Worm (Caenorhabditis elegans) whole organism, L1 larva: ENCODE results near the gene C25F9.8.

Experiments
- C34B4.2 ChIP-seq: sonication (generic microtip); optimal IDR thresholded peaks from 2 replicates; lab custom pipeline; 2017; ENCODE audit warnings: mild to moderate bottlenecking, missing genetic modification characterization, missing compliant biosample characterization
- F16B12.6 ChIP-seq: fragments of 150-350 bp; optimal IDR thresholded peaks from 2 replicates; lab custom pipeline; 2014; ENCODE audit warnings: missing biosample characterization, missing genetic modification characterization
- aha-1 ChIP-seq: fragments of 150-350 bp; optimal IDR thresholded peaks from 2 replicates; lab custom pipeline; 2014; ENCODE audit warnings: missing biosample characterization, missing genetic modification characterization
- ama-1 ChIP-seq: fragments of 150-350 bp; optimal IDR thresholded peaks from 2 replicates; lab custom pipeline; 2014
- ces-1 ChIP-seq: fragments of 150-350 bp; optimal IDR thresholded peaks from 2 replicates; lab custom pipeline; 2014; ENCODE audit warnings: missing biosample characterization, missing genetic modification reagents, missing genetic modification characterization
- dpl-1 ChIP-seq, 3 experiments: fragments of 150-350 bp in 2 of 3; sonication (generic microtip) in 1 of 3; optimal IDR thresholded peaks; 2 replicates each; lab custom pipeline; 2014 to 2017; ENCODE audit warnings: missing biosample characterization in 3 of 3, missing genetic modification characterization in 3 of 3, missing genetic modification reagents in 3 of 3
- efl-1 ChIP-seq, 4 experiments: fragments of 150-350 bp; optimal IDR thresholded peaks in 3 of 4; peaks in 1 of 4; 1 replicate in 1 of 4; 2 replicates in 3 of 4; lab custom pipeline; 2014; ENCODE audit warnings: missing biosample characterization in 2 of 4, missing genetic modification characterization in 2 of 4, missing genetic modification reagents in 2 of 4
- hlh-17 ChIP-seq: fragments of 200-800 bp; sonication (Bioruptor generic); optimal IDR thresholded peaks from 2 replicates; lab custom pipeline; 2018; ENCODE audit warnings: missing genetic modification characterization, mild to moderate bottlenecking, missing compliant biosample characterization, moderate library complexity, borderline replicate concordance
- hlh-4 ChIP-seq: sonication (generic microtip); optimal IDR thresholded peaks from 2 replicates; lab custom pipeline; 2016; ENCODE audit warnings: mild to moderate bottlenecking, missing genetic modification characterization, missing compliant biosample characterization
- hpl-2 ChIP-seq: fragments of 150-350 bp; optimal IDR thresholded peaks from 2 replicates; lab custom pipeline; 2014; ENCODE audit warnings: missing biosample characterization, missing genetic modification reagents, missing genetic modification characterization
- jun-1 ChIP-seq: fragments of 150-350 bp; optimal IDR thresholded peaks from 2 replicates; lab custom pipeline; 2014; ENCODE audit warnings: missing biosample characterization, missing genetic modification reagents, missing genetic modification characterization
- lin-13 ChIP-seq: fragments of 150-350 bp; optimal IDR thresholded peaks from 2 replicates; lab custom pipeline; 2014; ENCODE audit warnings: missing biosample characterization, missing genetic modification reagents, missing genetic modification characterization
- lin-14 ChIP-seq: fragments of 200-800 bp; sonication (Bioruptor generic); optimal IDR thresholded peaks from 2 replicates; lab custom pipeline; 2018; ENCODE audit warnings: mild to moderate bottlenecking, missing genetic modification characterization, moderate library complexity, missing compliant biosample characterization
- lin-15B ChIP-seq: fragments of 150-350 bp; sonication (generic microtip); optimal IDR thresholded peaks from 3 replicates; lab custom pipeline; 2014; ENCODE audit warnings: missing biosample characterization, missing genetic modification characterization
- lin-35 ChIP-seq, 2 experiments: fragments of 150-350 bp; optimal IDR thresholded peaks; 2 replicates each; lab custom pipeline; 2014; ENCODE audit warnings: missing biosample characterization in 2 of 2, missing genetic modification characterization in 2 of 2, missing genetic modification reagents in 2 of 2
- mab-9 ChIP-seq: fragments of 200-800 bp; sonication (Bioruptor generic); IDR thresholded peaks from 2 replicates; pipeline ENCODE4 v1.3.6; 2022; ENCODE audit warnings: missing genetic modification reagents, missing genetic modification characterization, missing compliant biosample characterization
- mdl-1 ChIP-seq, 2 experiments: fragments of 150-350 bp; optimal IDR thresholded peaks; 2 replicates each; lab custom pipeline; 2014 to 2017; ENCODE audit warnings: missing biosample characterization in 2 of 2, missing genetic modification characterization in 2 of 2, inconsistent platforms in 1 of 2
- mef-2 ChIP-seq: fragments of 150-350 bp; optimal IDR thresholded peaks from 2 replicates; lab custom pipeline; 2014; ENCODE audit warnings: missing biosample characterization, missing genetic modification characterization
- mep-1 ChIP-seq: fragments of 150-350 bp; optimal IDR thresholded peaks from 2 replicates; lab custom pipeline; 2014; ENCODE audit warnings: missing biosample characterization, missing genetic modification characterization
- nhr-12 ChIP-seq: sonication (generic microtip); optimal IDR thresholded peaks from 2 replicates; lab custom pipeline; 2017; ENCODE audit warnings: missing biosample characterization, missing genetic modification characterization
- nhr-19 ChIP-seq: fragments of 200-800 bp; sonication (Bioruptor generic); conservative IDR thresholded peaks from 2 replicates; pipeline ENCODE4 v1.3.6; 2022; ENCODE audit warnings: missing genetic modification characterization, missing compliant biosample characterization
- nhr-71 ChIP-seq: sonication (generic microtip); optimal IDR thresholded peaks from 2 replicates; lab custom pipeline; 2016; ENCODE audit warnings: mild to moderate bottlenecking, missing genetic modification characterization, moderate library complexity, missing compliant biosample characterization
- nhr-84 ChIP-seq: sonication (generic microtip); optimal IDR thresholded peaks from 2 replicates; lab custom pipeline; 2017; ENCODE audit warnings: missing biosample characterization, missing genetic modification characterization
- pag-3 ChIP-seq: sonication (generic microtip); optimal IDR thresholded peaks from 2 replicates; lab custom pipeline; 2017; ENCODE audit warnings: missing genetic modification characterization, mild to moderate bottlenecking, missing compliant biosample characterization, antibody characterized with exemption, borderline replicate concordance; ENCODE audit not compliant: insufficient read depth
- pqm-1 ChIP-seq: sonication (generic microtip); optimal IDR thresholded peaks from 3 replicates; lab custom pipeline; 2017; ENCODE audit warnings: missing biosample characterization, missing genetic modification characterization
- rnt-1 ChIP-seq: sonication (generic microtip); optimal IDR thresholded peaks from 2 replicates; lab custom pipeline; 2016; ENCODE audit warnings: mild to moderate bottlenecking, missing genetic modification characterization, moderate library complexity, missing compliant biosample characterization
- snpc-4 ChIP-seq: fragments of 150-350 bp; optimal IDR thresholded peaks from 2 replicates; lab custom pipeline; 2014; ENCODE audit warnings: missing biosample characterization, missing genetic modification characterization
- sox-4 ChIP-seq: sonication (generic microtip); optimal IDR thresholded peaks from 2 replicates; lab custom pipeline; 2016; ENCODE audit warnings: missing genetic modification characterization, missing compliant biosample characterization
- swsn-7 ChIP-seq: sonication (generic microtip); optimal IDR thresholded peaks from 2 replicates; lab custom pipeline; 2016; ENCODE audit warnings: missing genetic modification characterization, missing compliant biosample characterization
- tbx-2 ChIP-seq: sonication (generic microtip); optimal IDR thresholded peaks from 2 replicates; lab custom pipeline; 2016; ENCODE audit warnings: missing genetic modification characterization, missing compliant biosample characterization
- tlp-1 ChIP-seq: fragments of 150-350 bp; optimal IDR thresholded peaks from 2 replicates; lab custom pipeline; 2014; ENCODE audit warnings: missing biosample characterization, missing genetic modification characterization
- unc-130 ChIP-seq: fragments of 150-350 bp; optimal IDR thresholded peaks from 2 replicates; lab custom pipeline; 2017; ENCODE audit warnings: missing biosample characterization, missing genetic modification characterization, inconsistent platforms
- unc-30 ChIP-seq: sonication (generic microtip); optimal IDR thresholded peaks from 2 replicates; lab custom pipeline; 2017; ENCODE audit warnings: missing biosample characterization, missing genetic modification characterization
- unc-62 ChIP-seq: fragments of 150-350 bp; optimal IDR thresholded peaks from 2 replicates; lab custom pipeline; 2014; ENCODE audit warnings: missing biosample characterization, missing genetic modification reagents, missing genetic modification characterization
- ztf-11 ChIP-seq, 2 experiments: sonication (generic microtip); optimal IDR thresholded peaks; 2 replicates each; lab custom pipeline; 2016 to 2017; ENCODE audit warnings: missing genetic modification characterization in 2 of 2, missing biosample characterization in 1 of 2, missing compliant biosample characterization in 1 of 2

C25F9.8 gene

DNA sequence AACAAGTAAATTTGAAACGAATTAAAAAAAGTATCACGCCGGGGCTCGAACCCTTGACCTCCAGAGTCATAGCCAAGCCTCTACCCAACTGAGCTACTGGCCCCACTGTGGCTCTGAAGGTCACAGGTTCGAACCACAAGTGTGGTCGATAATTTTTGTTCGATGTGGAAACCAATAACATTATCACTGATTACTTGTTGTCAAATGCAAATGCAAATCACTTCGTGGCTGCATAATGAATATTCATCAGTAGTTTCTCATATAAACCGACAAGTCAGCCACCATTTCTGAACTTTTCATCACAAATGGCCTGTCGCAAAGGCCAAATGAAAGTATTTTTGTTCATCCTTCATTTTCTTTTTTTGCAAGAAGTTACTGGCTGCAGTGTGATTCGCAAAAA is at the start of gene C25F9.8:
TSS of gene C25F9.8 (plus strand) at position 301 of the 400 bp plus-strand sequence.
- TF ChIP-seq efl-1 (optimal IDR thresholded peaks at IDR 0.05; lab: Kevin White, UChicago): no peak
- peak in 1 of 2 experiments; percentile 62 for TF ChIP-seq efl-1 (GFP tag; optimal IDR thresholded peaks at IDR 0.05 in 1 of 2; lab: Kevin White, UChicago)
- no peak for TF ChIP-seq unc-30 (tag; lab: Kevin White, UChicago)

DNA sequence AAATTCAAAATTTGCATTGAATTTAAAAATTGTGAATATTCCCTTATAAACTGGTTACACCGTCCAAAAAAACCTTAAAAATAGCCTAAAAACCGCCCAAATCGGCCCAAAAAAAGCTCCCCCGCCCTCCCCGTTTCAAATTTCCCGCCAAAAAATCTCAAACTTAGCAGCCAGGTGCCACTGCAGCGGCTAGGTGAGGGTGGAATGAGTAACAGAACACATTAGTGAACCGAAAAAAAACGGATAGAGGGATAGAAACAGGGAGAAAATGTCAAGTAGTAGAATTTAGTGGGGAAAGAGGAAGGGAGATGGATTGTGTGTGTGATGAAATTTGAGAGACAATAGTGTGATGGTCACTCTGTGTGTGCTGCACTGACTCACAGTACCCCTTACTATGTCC is 42.9 kb upstream of the C25F9.8 start:
- no peak for TF ChIP-seq mef-2 (tag; lab: Kevin White, UChicago)
- peak; percentile 29 for TF ChIP-seq mep-1
- no peak for TF ChIP-seq nhr-12
- peak in 1 of 2 experiments; percentile 37 for TF ChIP-seq efl-1 (optimal IDR thresholded peaks at IDR 0.05; lab: Kevin White, UChicago)
- TF ChIP-seq efl-1 (GFP tag; optimal IDR thresholded peaks at IDR 0.05 in 1 of 2; lab: Kevin White, UChicago): peak; percentile 48 to 93
- TF ChIP-seq dpl-1 (GFP tag; optimal IDR thresholded peaks at IDR 0.05; lab: Kevin White, UChicago): peak in 2 of 3 experiments; percentile 41 to 53
- TF ChIP-seq ces-1 (GFP tag; lab: Kevin White, UChicago): no peak
- peak in 1 of 2 experiments; percentile 6 for TF ChIP-seq mdl-1 (tag; optimal IDR thresholded peaks at IDR 0.05; lab: Kevin White, UChicago)
- peak; percentile 79 for TF ChIP-seq lin-14 (GFP tag; lab: Kevin White, UChicago)
- TF ChIP-seq rnt-1 (tag; lab: Kevin White, UChicago): peak; percentile 38
- TF ChIP-seq C34B4.2 (tag; lab: Kevin White, UChicago): no peak
- peak; percentile 61 for TF ChIP-seq pag-3 (tag; lab: Kevin White, UChicago)

DNA sequence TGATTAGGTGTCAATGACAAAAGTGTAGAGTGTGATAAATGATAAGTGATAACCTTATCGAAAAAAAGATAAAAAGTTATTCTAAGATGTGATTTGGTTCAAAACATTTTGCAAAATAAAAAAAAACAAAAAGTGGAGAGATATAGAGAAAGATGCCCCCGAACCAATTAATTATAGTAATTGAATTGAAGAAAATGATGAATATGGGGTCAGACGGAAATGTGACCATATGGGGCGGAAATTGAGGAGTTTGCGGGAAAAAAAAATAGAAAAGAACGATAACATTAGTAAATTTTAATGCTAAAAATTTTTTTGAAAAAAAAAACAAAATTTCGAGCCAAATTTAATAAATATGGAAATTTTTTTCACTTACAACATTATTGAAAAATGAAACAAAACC is 40.3 kb upstream of the C25F9.8 start:
- TF ChIP-seq lin-35 (GFP tag; optimal IDR thresholded peaks at IDR 0.05; lab: Kevin White, UChicago): no peak
- no peak for TF ChIP-seq efl-1 (optimal IDR thresholded peaks at IDR 0.05; lab: Kevin White, UChicago)
- peak in 1 of 2 experiments; percentile 30 for TF ChIP-seq efl-1 (GFP tag; optimal IDR thresholded peaks at IDR 0.05 in 1 of 2; lab: Kevin White, UChicago)

DNA sequence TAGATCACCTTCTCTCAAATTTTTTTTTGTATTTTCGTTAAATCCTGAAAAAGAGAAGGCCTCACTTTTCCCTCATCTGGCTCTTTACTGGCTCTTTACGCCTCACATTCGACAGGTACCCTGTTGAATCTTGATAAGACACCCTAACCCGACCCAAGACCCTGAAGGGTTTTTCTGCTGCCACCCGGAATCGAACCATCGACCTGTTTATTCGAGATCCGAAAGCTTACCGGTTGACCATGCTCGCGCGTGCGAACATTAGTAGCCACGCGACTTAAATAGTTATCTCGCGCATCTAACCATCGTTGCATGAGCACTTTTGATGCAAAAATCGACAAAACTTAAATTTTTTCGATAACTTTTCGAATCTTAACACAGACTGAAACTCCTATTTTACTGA is 39.6 kb upstream of the C25F9.8 start:
- TF ChIP-seq nhr-84 (tag; lab: Kevin White, UChicago) (no peak), unc-62 (GFP tag; lab: Kevin White, UChicago) (no peak), hlh-4 (no peak), efl-1 (optimal IDR thresholded peaks at IDR 0.05; lab: Kevin White, UChicago) (no peak), efl-1 (GFP tag; optimal IDR thresholded peaks at IDR 0.05 in 1 of 2; lab: Kevin White, UChicago) (peak in 1 of 2 experiments; percentile 84), dpl-1 (GFP tag; optimal IDR thresholded peaks at IDR 0.05; lab: Kevin White, UChicago) (no peak)

DNA sequence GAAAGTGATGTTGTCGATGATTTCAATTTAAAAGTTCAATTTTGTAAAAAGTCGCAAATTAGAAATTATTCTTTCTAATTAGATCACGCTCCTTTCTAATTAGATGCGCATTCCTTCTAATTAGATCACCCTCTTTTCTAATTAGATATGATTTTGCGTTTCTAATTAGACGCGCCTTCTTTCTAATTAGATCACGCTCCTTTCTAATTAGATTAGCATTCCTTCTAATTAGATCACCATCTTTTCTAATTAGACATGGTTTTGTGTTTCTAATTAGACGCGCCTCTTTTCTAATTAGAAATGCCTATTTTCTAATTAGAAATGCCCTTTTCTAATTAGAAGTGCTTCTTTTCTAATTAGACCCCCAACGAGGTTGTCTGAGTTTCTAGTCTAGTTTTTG is 38.1 kb upstream of the C25F9.8 start:
- no peak for TF ChIP-seq lin-13
- no peak for TF ChIP-seq ztf-11 (tag; optimal IDR thresholded peaks at IDR 0.05; lab: Kevin White, UChicago)
- no peak for TF ChIP-seq nhr-71 (tag; lab: Kevin White, UChicago)
- no peak for TF ChIP-seq mep-1
- TF ChIP-seq aha-1: no peak
- TF ChIP-seq hlh-17 (GFP tag; lab: Kevin White, UChicago): no peak
- TF ChIP-seq jun-1 (tag; lab: Kevin White, UChicago): no peak
- no peak for TF ChIP-seq tlp-1 (tag; lab: Kevin White, UChicago)
- TF ChIP-seq unc-130 (tag; lab: Kevin White, UChicago): no peak
- no peak for TF ChIP-seq nhr-84 (tag; lab: Kevin White, UChicago)
- TF ChIP-seq pqm-1 (tag; lab: Kevin White, UChicago): no peak
- TF ChIP-seq sox-4 (tag; lab: Kevin White, UChicago): no peak
- TF ChIP-seq lin-14 (GFP tag; lab: Kevin White, UChicago): no peak
- no peak for TF ChIP-seq F16B12.6 (tag; lab: Kevin White, UChicago)
- no peak for TF ChIP-seq swsn-7
- no peak for TF ChIP-seq unc-30 (tag; lab: Kevin White, UChicago)
- TF ChIP-seq, all 84 proteins: peak for 0

DNA sequence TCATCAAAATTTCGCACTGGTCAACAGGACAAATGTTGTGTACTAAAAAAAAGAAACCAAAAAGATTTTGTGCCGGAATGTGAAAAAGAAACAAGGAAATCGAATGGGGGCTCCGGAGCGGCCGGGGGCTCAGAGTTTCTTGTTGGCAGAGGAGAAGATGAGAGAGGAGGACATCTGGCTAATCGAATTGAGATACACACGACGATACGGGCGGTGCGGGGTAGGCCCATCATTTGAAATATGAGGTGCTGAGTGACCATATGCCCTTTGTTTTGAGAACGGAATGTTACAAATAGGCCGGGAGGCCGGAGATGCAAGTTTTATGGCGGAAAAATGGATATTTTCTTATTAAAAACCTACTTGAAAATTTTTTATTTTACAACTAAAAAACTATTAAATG is 36.8 kb upstream of the C25F9.8 start:
- TF ChIP-seq ama-1 (lab: Kevin White, UChicago) (no peak), mef-2 (tag; lab: Kevin White, UChicago) (no peak), tbx-2 (tag; lab: Kevin White, UChicago) (no peak), lin-15B (no peak), nhr-19 (GFP tag; lab: Robert Waterston, UW) (no peak), mab-9 (GFP tag; lab: Robert Waterston, UW) (no peak), mdl-1 (tag; optimal IDR thresholded peaks at IDR 0.05; lab: Kevin White, UChicago) (no peak), pag-3 (tag; lab: Kevin White, UChicago) (no peak), snpc-4 (no peak), nhr-12 (no peak), hpl-2 (GFP tag; lab: Kevin White, UChicago) (no peak)
